Worm (Caenorhabditis elegans) whole organism, young adult: ENCODE measurements around the gene rocf-1.

Experiments used
- B0261.1 ChIP-seq: sonication (generic microtip); optimal IDR thresholded peaks from 2 replicates; lab custom pipeline; 2016; ENCODE audit warnings: mild to moderate bottlenecking, missing genetic modification characterization, moderate library complexity, missing compliant biosample characterization
- C06A6.2 ChIP-seq: fragments of 200-800 bp; sonication (Bioruptor generic); conservative IDR thresholded peaks from 2 replicates; pipeline ENCODE4 v1.3.6; 2022; ENCODE audit warnings: missing genetic modification characterization, missing compliant biosample characterization
- F22D6.2 ChIP-seq: sonication (generic microtip); optimal IDR thresholded peaks from 2 replicates; lab custom pipeline; 2016; ENCODE audit warnings: mild to moderate bottlenecking, missing genetic modification characterization, missing compliant biosample characterization
- F23B12.7 ChIP-seq: sonication (generic microtip); optimal IDR thresholded peaks from 2 replicates; lab custom pipeline; 2017; ENCODE audit warnings: missing genetic modification characterization, mild to moderate bottlenecking, missing compliant biosample characterization, antibody characterized with exemption, moderate library complexity; ENCODE audit not compliant: insufficient read depth
- F37B4.10 ChIP-seq: fragments of 200-800 bp; sonication (Bioruptor generic); IDR thresholded peaks from 2 replicates; pipeline ENCODE4 v1.3.6; 2022; ENCODE audit warnings: missing genetic modification characterization, missing compliant biosample characterization
- F52B5.7 ChIP-seq: sonication (generic microtip); optimal IDR thresholded peaks from 2 replicates; lab custom pipeline; 2016; ENCODE audit warnings: mild to moderate bottlenecking, missing genetic modification characterization, missing compliant biosample characterization
- F57A8.1 ChIP-seq: fragments of 200-800 bp; sonication (Bioruptor generic); optimal IDR thresholded peaks from 2 replicates; lab custom pipeline; 2018; ENCODE audit warnings: mild to moderate bottlenecking, missing genetic modification characterization, moderate library complexity, missing compliant biosample characterization
- K11D2.4 ChIP-seq: fragments of 200-800 bp; sonication (Bioruptor generic); IDR thresholded peaks from 2 replicates; pipeline ENCODE4 v1.3.6; 2022; ENCODE audit warnings: missing genetic modification reagents, missing genetic modification characterization, missing compliant biosample characterization
- T07F8.4 ChIP-seq: sonication (generic microtip); optimal IDR thresholded peaks from 2 replicates; lab custom pipeline; 2016; ENCODE audit warnings: mild to moderate bottlenecking, missing genetic modification characterization, moderate library complexity, missing compliant biosample characterization
- Y53F4B.3 ChIP-seq: fragments of 200-800 bp; sonication (Bioruptor generic); IDR thresholded peaks from 2 replicates; pipeline ENCODE4 v1.3.6; 2022; ENCODE audit warnings: missing genetic modification reagents, missing genetic modification characterization, missing compliant biosample characterization
- Y56A3A.18 ChIP-seq: fragments of 200-800 bp; sonication (Bioruptor generic); IDR thresholded peaks from 2 replicates; pipeline ENCODE4 v1.3.6; 2022; ENCODE audit warnings: missing genetic modification reagents, missing genetic modification characterization, missing compliant biosample characterization
- akir-1 ChIP-seq: fragments of 200-800 bp; sonication (Bioruptor generic); optimal IDR thresholded peaks from 2 replicates; lab custom pipeline; 2018; ENCODE audit warnings: mild to moderate bottlenecking, missing genetic modification characterization, moderate library complexity, missing compliant biosample characterization
- attf-6 ChIP-seq: fragments of 200-800 bp; sonication (Bioruptor generic); IDR thresholded peaks from 2 replicates; pipeline ENCODE4 v1.3.6; 2022; ENCODE audit warnings: missing genetic modification reagents, missing genetic modification characterization, missing compliant biosample characterization
- cebp-2 ChIP-seq: fragments of 200-800 bp; sonication (Bioruptor generic); IDR thresholded peaks from 2 replicates; pipeline ENCODE4 v1.3.6; 2022; ENCODE audit warnings: missing genetic modification characterization, missing compliant biosample characterization
- ceh-40 ChIP-seq: fragments of 200-800 bp; sonication (Bioruptor generic); IDR thresholded peaks from 2 replicates; pipeline ENCODE4 v1.3.6; 2022; ENCODE audit warnings: missing genetic modification characterization, missing compliant biosample characterization
- ceh-79 ChIP-seq: sonication (generic microtip); optimal IDR thresholded peaks from 2 replicates; lab custom pipeline; 2017; ENCODE audit warnings: mild to moderate bottlenecking, missing genetic modification characterization, missing compliant biosample characterization
- dpff-1 ChIP-seq: sonication (generic microtip); optimal IDR thresholded peaks from 2 replicates; lab custom pipeline; 2017; ENCODE audit warnings: mild to moderate bottlenecking, missing genetic modification characterization, missing compliant biosample characterization
- dpl-1 ChIP-seq: fragments of 150-350 bp; optimal IDR thresholded peaks from 2 replicates; lab custom pipeline; 2014; ENCODE audit warnings: missing biosample characterization, missing genetic modification reagents, missing genetic modification characterization
- egl-18 ChIP-seq: fragments of 200-800 bp; sonication (Bioruptor generic); IDR thresholded peaks from 2 replicates; pipeline ENCODE4 v1.3.6; 2022; ENCODE audit warnings: missing genetic modification reagents, missing genetic modification characterization, missing compliant biosample characterization
- egrh-3 ChIP-seq: fragments of 200-800 bp; sonication (Bioruptor generic); IDR thresholded peaks from 2 replicates; pipeline ENCODE4 v1.3.6; 2022; ENCODE audit warnings: missing genetic modification reagents, missing genetic modification characterization, missing compliant biosample characterization
- fkh-3 ChIP-seq: sonication (generic microtip); optimal IDR thresholded peaks from 2 replicates; lab custom pipeline; 2016; ENCODE audit warnings: mild to moderate bottlenecking, missing genetic modification characterization, missing compliant biosample characterization
- hlh-12 ChIP-seq: sonication (generic microtip); optimal IDR thresholded peaks from 2 replicates; lab custom pipeline; 2016; ENCODE audit warnings: missing genetic modification characterization, missing compliant biosample characterization
- hlh-26 ChIP-seq: fragments of 200-800 bp; sonication (Bioruptor generic); conservative IDR thresholded peaks from 2 replicates; pipeline ENCODE4 v1.3.6; 2022; ENCODE audit warnings: missing genetic modification reagents, missing genetic modification characterization, missing compliant biosample characterization
- hmg-20 ChIP-seq: fragments of 200-800 bp; sonication (Bioruptor generic); IDR thresholded peaks from 2 replicates; pipeline ENCODE4 v1.3.6; 2022; ENCODE audit warnings: missing genetic modification reagents, missing genetic modification characterization, missing compliant biosample characterization
- hrde-1 ChIP-seq: sonication (generic microtip); optimal IDR thresholded peaks from 2 replicates; lab custom pipeline; 2016; ENCODE audit warnings: missing genetic modification characterization, mild to moderate bottlenecking, missing compliant biosample characterization, moderate library complexity, missing genotype, missing genetic modification reagents, borderline replicate concordance
- hsf-1 ChIP-seq: fragments of 200-800 bp; sonication (Bioruptor generic); IDR thresholded peaks from 2 replicates; pipeline ENCODE4 v1.3.6; 2022; ENCODE audit warnings: missing genetic modification reagents, missing genetic modification characterization, missing compliant biosample characterization
- lin-40 ChIP-seq: sonication (generic microtip); optimal IDR thresholded peaks from 2 replicates; lab custom pipeline; 2016; ENCODE audit warnings: missing genetic modification characterization, mild to moderate bottlenecking, missing compliant biosample characterization, missing genotype, missing genetic modification reagents
- lin-54 ChIP-seq: fragments of 200-800 bp; sonication (Bioruptor generic); optimal IDR thresholded peaks from 2 replicates; lab custom pipeline; 2018; ENCODE audit warnings: mild to moderate bottlenecking, missing genetic modification characterization, missing compliant biosample characterization
- lir-1 ChIP-seq: fragments of 200-800 bp; sonication (Bioruptor generic); conservative IDR thresholded peaks from 2 replicates; pipeline ENCODE4 v1.3.6; 2022; ENCODE audit warnings: missing genetic modification reagents, missing genetic modification characterization, missing compliant biosample characterization
- lsy-27 ChIP-seq: sonication (generic microtip); optimal IDR thresholded peaks from 2 replicates; lab custom pipeline; 2017; ENCODE audit warnings: missing genetic modification characterization, mild to moderate bottlenecking, missing compliant biosample characterization, antibody characterized with exemption, missing genotype, borderline replicate concordance; ENCODE audit not compliant: insufficient read depth
- madf-3 ChIP-seq: fragments of 200-800 bp; sonication (Bioruptor generic); IDR thresholded peaks from 2 replicates; pipeline ENCODE4 v1.3.6; 2022; ENCODE audit warnings: missing genetic modification reagents, missing genetic modification characterization, missing compliant biosample characterization
- mxl-1 ChIP-seq: sonication (generic microtip); optimal IDR thresholded peaks from 2 replicates; lab custom pipeline; 2016; ENCODE audit warnings: missing genetic modification characterization, missing compliant biosample characterization
- nfyb-1 ChIP-seq: fragments of 200-800 bp; sonication (Bioruptor generic); IDR thresholded peaks from 2 replicates; pipeline ENCODE4 v1.3.6; 2022; ENCODE audit warnings: missing genetic modification reagents, missing genetic modification characterization, missing compliant biosample characterization
- nhr-120 ChIP-seq: fragments of 200-800 bp; sonication (Bioruptor generic); IDR thresholded peaks from 2 replicates; pipeline ENCODE4 v1.3.6; 2022; ENCODE audit warnings: missing genetic modification characterization, missing compliant biosample characterization
- nhr-179 ChIP-seq: sonication (generic microtip); optimal IDR thresholded peaks from 2 replicates; lab custom pipeline; 2016; ENCODE audit warnings: mild to moderate bottlenecking, missing genetic modification characterization, missing compliant biosample characterization
- nhr-80 ChIP-seq: sonication (generic microtip); optimal IDR thresholded peaks from 2 replicates; lab custom pipeline; 2016; ENCODE audit warnings: missing genetic modification characterization, missing compliant biosample characterization
- pbrm-1 ChIP-seq: fragments of 200-800 bp; sonication (Bioruptor generic); IDR thresholded peaks from 2 replicates; pipeline ENCODE4 v1.3.6; 2022; ENCODE audit warnings: missing genetic modification reagents, missing genetic modification characterization, missing compliant biosample characterization
- rcor-1 ChIP-seq: fragments of 200-800 bp; sonication (Bioruptor generic); IDR thresholded peaks from 2 replicates; pipeline ENCODE4 v1.3.6; 2022; ENCODE audit warnings: missing genetic modification reagents, missing genetic modification characterization, missing compliant biosample characterization
- snpc-3.4 ChIP-seq: sonication (generic microtip); optimal IDR thresholded peaks from 2 replicates; lab custom pipeline; 2017; ENCODE audit warnings: missing genetic modification characterization, mild to moderate bottlenecking, missing compliant biosample characterization, antibody characterized with exemption, moderate library complexity, missing genotype, missing genetic modification reagents
- snpc-4 ChIP-seq, 5 experiments: fragments of 150-350 bp in 1 of 5; sonication (generic microtip) in 4 of 5; optimal IDR thresholded peaks; 2 replicates each; lab custom pipeline; 2014 to 2018; ENCODE audit warnings: missing genetic modification characterization in 5 of 5, missing biosample characterization in 3 of 5, antibody characterized with exemption in 2 of 5, mild to moderate bottlenecking in 2 of 5, missing compliant biosample characterization in 2 of 5, missing genotype in 2 of 5, moderate library complexity in 2 of 5, missing genetic modification reagents in 1 of 5
- somi-1 ChIP-seq: fragments of 200-800 bp; sonication (Bioruptor generic); optimal IDR thresholded peaks from 2 replicates; lab custom pipeline; 2018; ENCODE audit warnings: mild to moderate bottlenecking, missing genetic modification characterization, missing compliant biosample characterization
- tbp1 ChIP-seq: fragments of 200-800 bp; sonication (Bioruptor generic); optimal IDR thresholded peaks from 2 replicates; lab custom pipeline; 2018; ENCODE audit warnings: mild to moderate bottlenecking, missing genetic modification characterization, missing compliant biosample characterization
- xnd-1 ChIP-seq: sonication (generic microtip); optimal IDR thresholded peaks from 2 replicates; lab custom pipeline; 2016; ENCODE audit warnings: missing genotype, missing genetic modification reagents, missing genetic modification characterization, missing compliant biosample characterization
- ztf-18 ChIP-seq: sonication (generic microtip); optimal IDR thresholded peaks from 2 replicates; lab custom pipeline; 2016; ENCODE audit warnings: missing genotype, mild to moderate bottlenecking, missing genetic modification characterization, missing compliant biosample characterization
- ztf-26 ChIP-seq: sonication (generic microtip); optimal IDR thresholded peaks from 2 replicates; lab custom pipeline; 2017; ENCODE audit warnings: missing genetic modification characterization, missing compliant biosample characterization
- ztf-28 ChIP-seq: fragments of 200-800 bp; sonication (Bioruptor generic); IDR thresholded peaks from 2 replicates; pipeline ENCODE4 v1.3.6; 2022; ENCODE audit warnings: missing genetic modification reagents, missing genetic modification characterization, missing compliant biosample characterization

rocf-1 gene

DNA sequence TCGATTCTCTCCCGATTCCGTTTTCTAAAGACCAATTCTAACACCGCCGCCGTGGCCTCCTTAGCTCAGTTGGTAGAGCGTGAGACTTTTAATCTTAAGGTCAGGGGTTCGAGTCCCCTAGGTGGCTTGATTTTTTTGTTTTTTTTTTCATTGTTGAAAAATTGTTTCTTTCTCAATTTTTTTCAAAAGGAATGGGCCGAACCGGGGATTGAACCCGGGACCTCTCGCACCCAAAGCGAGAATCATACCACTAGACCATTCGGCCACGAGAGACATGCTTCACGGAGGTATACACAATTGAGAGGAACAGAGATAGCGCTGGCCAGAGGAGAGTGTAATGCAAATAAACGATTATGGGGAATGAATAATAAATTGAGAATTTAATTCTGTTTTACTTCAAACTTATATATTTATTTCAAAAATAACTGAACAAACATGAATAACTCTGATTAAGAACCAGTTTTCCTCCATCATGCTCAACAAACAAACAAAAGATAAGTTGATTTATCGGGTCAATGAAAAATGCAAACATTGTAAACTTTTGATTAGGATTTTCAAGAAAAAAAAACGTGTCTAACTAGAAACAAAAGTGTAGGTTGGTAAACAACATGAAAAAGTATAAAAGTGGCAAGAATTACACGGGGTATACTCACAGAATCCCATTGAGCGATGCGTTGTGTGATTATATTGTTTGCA lies 878 bp upstream of the rocf-1 start, which contains the start of gene pqn-71 (continued):
- peak; percentile 86 for TF ChIP-seq snpc-3.4 (tag; lab: Kevin White, UChicago)
- peak; percentile 81 for TF ChIP-seq F52B5.7 (tag; lab: Kevin White, UChicago)
- TF ChIP-seq T07F8.4 (tag; lab: Kevin White, UChicago) = peak; percentile 93
- peak; percentile 95 for TF ChIP-seq pbrm-1 (GFP tag; lab: Robert Waterston, UW)
- peak; percentile 91 for TF ChIP-seq lsy-27 (tag; lab: Kevin White, UChicago)
- TF ChIP-seq cebp-2 = peak; percentile 92
- TF ChIP-seq lin-40 = peak; percentile 97
- peak; percentile 90 for TF ChIP-seq attf-6 (GFP tag; lab: Robert Waterston, UW)
- peak; percentile 95 for TF ChIP-seq F23B12.7 (tag; lab: Kevin White, UChicago)
- peak; percentile 84 for TF ChIP-seq fkh-3
- peak; percentile 99 for TF ChIP-seq tbp1 (GFP tag; lab: Kevin White, UChicago)
- TF ChIP-seq dpff-1 (tag; lab: Kevin White, UChicago) = peak; percentile 54
- TF ChIP-seq hmg-20 (GFP tag; lab: Robert Waterston, UW) = peak; percentile 89
- peak; percentile 87 for TF ChIP-seq hsf-1 (GFP tag; lab: Robert Waterston, UW)
- peak; percentile 0 for TF ChIP-seq akir-1
- 0 out of 2 replicates have a peak, but pooled peaks have one; percentile 22 for TF ChIP-seq lir-1 (GFP tag; lab: Robert Waterston, UW)
- peak; percentile 88 for TF ChIP-seq ceh-79
- peak; percentile 93 for TF ChIP-seq K11D2.4 (GFP tag; lab: Robert Waterston, UW)
- peak; percentile 80; the same call in 1 of the 2 replicates for TF ChIP-seq Y53F4B.3
- TF ChIP-seq xnd-1 = peak; percentile 46
- TF ChIP-seq F57A8.1 (GFP tag; lab: Kevin White, UChicago) = peak; percentile 47
- TF ChIP-seq B0261.1 (tag; lab: Kevin White, UChicago) = peak; percentile 100
- no peak for TF ChIP-seq hlh-26 (GFP tag; lab: Robert Waterston, UW)
- peak; percentile 93 for TF ChIP-seq hrde-1
- TF ChIP-seq mxl-1 (tag; lab: Kevin White, UChicago) = peak; percentile 93
- TF ChIP-seq somi-1 (GFP tag; lab: Kevin White, UChicago) = peak; percentile 91
- TF ChIP-seq ztf-18 = peak; percentile 86
- TF ChIP-seq Y56A3A.18 (GFP tag; lab: Robert Waterston, UW) = peak; percentile 97
- peak; percentile 88; the same call in 1 of the 2 replicates for TF ChIP-seq nhr-120 (GFP tag; lab: Robert Waterston, UW)
- TF ChIP-seq nfyb-1 (GFP tag; lab: Robert Waterston, UW) = peak; percentile 96
- peak; percentile 82 for TF ChIP-seq snpc-4 (GFP tag; optimal IDR thresholded peaks at IDR 0.05; lab: Kevin White, UChicago)
- TF ChIP-seq snpc-4 (tag; optimal IDR thresholded peaks at IDR 0.05; lab: Kevin White, UChicago) = peak; percentile 80 to 93 (median 88)
- peak; percentile 85 for TF ChIP-seq madf-3 (GFP tag; lab: Robert Waterston, UW)
- peak; percentile 86 for TF ChIP-seq hlh-12
- peak; percentile 85 for TF ChIP-seq lin-54 (GFP tag; lab: Kevin White, UChicago)
- peak; percentile 91 for TF ChIP-seq rcor-1 (GFP tag; lab: Robert Waterston, UW)
- TF ChIP-seq ztf-26 (tag; lab: Kevin White, UChicago) = peak; percentile 96
- peak; percentile 80 for TF ChIP-seq nhr-80 (tag; lab: Kevin White, UChicago)
- TF ChIP-seq egl-18 = 0 out of 2 replicates have a peak, but pooled peaks have one; percentile 81
- TF ChIP-seq F22D6.2 (tag; lab: Kevin White, UChicago) = peak; percentile 85
- peak; percentile 56 for TF ChIP-seq dpl-1 (GFP tag; lab: Kevin White, UChicago)
- TF ChIP-seq ztf-28 (GFP tag; lab: Robert Waterston, UW) = peak; percentile 80
- peak; percentile 82 for TF ChIP-seq C06A6.2 (GFP tag; lab: Robert Waterston, UW)
- peak; percentile 88; the same call in 1 of the 2 replicates for TF ChIP-seq ceh-40
- 0 out of 2 replicates have a peak, but pooled peaks have one; percentile 88 for TF ChIP-seq F37B4.10
- no peak for TF ChIP-seq egrh-3 (GFP tag; lab: Robert Waterston, UW)
- peak; percentile 31 for TF ChIP-seq nhr-179 (tag; lab: Kevin White, UChicago)
